Worm (Caenorhabditis elegans) whole organism, L1 larva: ENCODE data around the gene F42G2.2.

Source experiments
- ces-1 ChIP-seq: fragments of 150-350 bp; optimal IDR thresholded peaks from 2 replicates; lab custom pipeline; 2014; ENCODE audit warnings: missing biosample characterization, missing genetic modification reagents, missing genetic modification characterization
- isw-1 ChIP-seq: fragments of 200-800 bp; sonication (Bioruptor generic); IDR thresholded peaks from 2 replicates; pipeline ENCODE4 v1.3.6; 2022; ENCODE audit warnings: missing genetic modification characterization, missing compliant biosample characterization
- nhr-77 ChIP-seq: fragments of 150-350 bp; optimal IDR thresholded peaks from 2 replicates; lab custom pipeline; 2014; ENCODE audit warnings: missing biosample characterization, missing genetic modification characterization
- pag-3 ChIP-seq: sonication (generic microtip); optimal IDR thresholded peaks from 2 replicates; lab custom pipeline; 2017; ENCODE audit warnings: missing genetic modification characterization, mild to moderate bottlenecking, missing compliant biosample characterization, antibody characterized with exemption, borderline replicate concordance; ENCODE audit not compliant: insufficient read depth
- rnt-1 ChIP-seq: sonication (generic microtip); optimal IDR thresholded peaks from 2 replicates; lab custom pipeline; 2016; ENCODE audit warnings: mild to moderate bottlenecking, missing genetic modification characterization, moderate library complexity, missing compliant biosample characterization

DNA sequence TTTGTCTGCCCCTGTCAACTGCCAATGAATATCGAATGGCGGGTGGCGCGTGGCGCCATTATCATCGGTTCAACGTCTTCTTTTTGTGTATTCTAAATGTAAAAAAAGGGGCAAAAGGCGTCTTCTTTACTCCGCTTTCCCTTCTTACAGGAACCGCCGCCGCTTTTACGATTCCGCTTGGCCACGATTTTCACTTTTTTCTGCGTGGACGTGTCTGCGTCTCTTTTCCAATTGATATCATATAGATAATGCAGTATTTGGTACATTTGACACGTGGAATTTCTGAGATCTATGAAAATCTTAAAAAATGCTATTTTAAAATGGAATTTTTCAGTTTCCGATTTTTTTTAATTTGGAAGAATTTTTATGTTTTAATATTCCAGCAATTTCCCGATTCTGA is 13.6 kb downstream of the F42G2.2 start:
- TF ChIP-seq rnt-1 (tag; lab: Kevin White, UChicago) (no peak), ces-1 (GFP tag; lab: Kevin White, UChicago) (no peak), pag-3 (tag; lab: Kevin White, UChicago) (no peak), isw-1 (GFP tag; lab: Robert Waterston, UW) (no peak), nhr-77 (tag; lab: Kevin White, UChicago) (no peak)
